Fruit fly (Drosophila melanogaster): ENCODE data around the gene CG10445.
A peak's percentile ranks its signal among the peaks of the same experiment; 100 is the strongest.

- TF ChIP-seq Snoo (tag; optimal IDR thresholded peaks at IDR 0.05) = peak; percentile 11
- no peak for TF ChIP-seq D1 (tag; optimal IDR thresholded peaks at IDR 0.05)
Measured at dm6 chr3R:7892246-7893000, 27.7 kb downstream of the CG10445 start.
